Worm (Caenorhabditis elegans): ENCODE data around the gene C18H7.12.

C18H7.12 gene

DNA sequence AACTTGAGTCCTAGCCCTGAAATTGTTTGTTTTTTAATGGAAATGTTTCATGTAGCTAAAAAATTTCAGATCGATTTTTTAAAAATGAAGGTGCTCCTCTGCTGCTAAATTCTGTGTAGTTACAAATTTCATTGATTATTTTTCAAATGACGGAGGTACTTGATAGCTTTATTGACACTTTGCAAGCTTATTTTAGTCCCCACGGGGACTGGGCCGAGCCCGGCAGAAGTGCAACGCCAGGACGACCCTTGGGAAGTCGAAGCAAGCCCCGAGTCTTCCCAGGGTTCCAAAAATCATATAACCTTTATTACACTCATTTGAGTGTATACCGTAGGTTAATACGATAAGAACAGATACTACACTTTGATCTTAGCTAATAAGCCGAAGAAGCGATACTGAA is 36.2 kb upstream of the C18H7.12 start:
- TF ChIP-seq rnt-1 (tag; optimal IDR thresholded peaks at IDR 0.05), result no peak
- TF ChIP-seq lin-39 (tag; optimal IDR thresholded peaks at IDR 0.05), result no peak
- no peak for TF ChIP-seq unc-62 (GFP tag; optimal IDR thresholded peaks at IDR 0.05)
- no peak for TF ChIP-seq nhr-19 (GFP tag; conservative IDR thresholded peaks at IDR 0.05)
- no peak for TF ChIP-seq aha-1 (tag; optimal IDR thresholded peaks at IDR 0.05)
- no peak for TF ChIP-seq dsc-1 (tag; optimal IDR thresholded peaks at IDR 0.05)
- TF ChIP-seq ces-1 (GFP tag; optimal IDR thresholded peaks at IDR 0.05), result no peak
- no peak for TF ChIP-seq C16A3.4 (tag; optimal IDR thresholded peaks at IDR 0.05)
- TF ChIP-seq elt-2 (tag; optimal IDR thresholded peaks at IDR 0.05), result no peak
- TF ChIP-seq nhr-71 (tag; optimal IDR thresholded peaks at IDR 0.05), result no peak
- no peak for TF ChIP-seq ceh-82 (tag; optimal IDR thresholded peaks at IDR 0.05)
- no peak for TF ChIP-seq mdl-1 (tag; optimal IDR thresholded peaks at IDR 0.05)
- TF ChIP-seq fos-1 (tag; optimal IDR thresholded peaks at IDR 0.05), result no peak
- no peak for TF ChIP-seq lsy-2 (tag; optimal IDR thresholded peaks at IDR 0.05)
- no peak for TF ChIP-seq fkh-8 (tag; optimal IDR thresholded peaks at IDR 0.05)

DNA sequence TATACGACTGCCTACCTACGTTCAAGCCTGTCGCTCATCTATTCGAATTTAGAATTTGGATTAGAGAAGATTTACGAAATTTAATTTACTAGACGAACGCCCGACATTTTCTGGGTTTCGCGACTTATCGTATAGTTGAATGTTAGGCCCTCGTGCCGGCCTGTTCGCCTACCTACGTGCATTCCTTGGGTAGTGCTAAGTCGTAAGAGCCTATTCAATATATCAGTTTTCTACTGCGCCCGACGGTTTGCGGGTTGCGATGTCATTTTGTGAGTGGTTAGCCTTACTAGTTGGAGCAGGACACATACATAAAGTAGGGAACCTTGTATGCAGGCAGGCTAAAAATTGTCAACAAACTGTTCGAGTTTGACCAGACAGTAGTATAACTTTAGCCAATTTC is 35.4 kb upstream of the C18H7.12 start:
- no peak for TF ChIP-seq tbx-2 (tag; optimal IDR thresholded peaks at IDR 0.05)
- TF ChIP-seq lin-39 (tag; optimal IDR thresholded peaks at IDR 0.05), result no peak
- TF ChIP-seq unc-62 (GFP tag; optimal IDR thresholded peaks at IDR 0.05), result no peak
- TF ChIP-seq unc-30 (tag; optimal IDR thresholded peaks at IDR 0.05), result no peak
- TF ChIP-seq ceh-63 (GFP tag; optimal IDR thresholded peaks at IDR 0.05), result no peak
- TF ChIP-seq egl-13 (tag; optimal IDR thresholded peaks at IDR 0.05), result no peak

DNA sequence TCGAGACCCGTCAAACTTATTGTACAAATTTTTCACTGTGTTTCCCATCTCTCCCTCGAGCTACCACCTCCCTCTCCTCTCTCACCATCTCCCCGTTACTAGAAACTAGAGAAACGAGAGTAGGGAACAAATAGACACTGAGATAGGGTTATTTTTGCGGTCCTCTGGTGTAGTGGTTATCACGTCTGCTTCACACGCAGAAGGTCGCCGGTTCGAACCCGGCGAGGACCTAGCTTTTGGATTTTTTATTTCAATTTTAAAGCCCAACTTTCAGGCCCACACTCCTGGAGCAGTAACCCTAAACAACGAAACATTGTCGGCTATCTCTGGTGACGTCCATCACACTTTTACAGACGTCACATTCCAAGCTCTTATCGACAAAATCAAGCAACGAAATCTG is 32.7 kb upstream of the C18H7.12 start:
- no peak for TF ChIP-seq aha-1 (tag; optimal IDR thresholded peaks at IDR 0.05)
- no peak for TF ChIP-seq ztf-11 (tag; optimal IDR thresholded peaks at IDR 0.05)
- TF ChIP-seq ama-1 (optimal IDR thresholded peaks at IDR 0.05), result no peak
- no peak for TF ChIP-seq skn-1 (tag; optimal IDR thresholded peaks at IDR 0.05)
- no peak for TF ChIP-seq unc-86 (tag; optimal IDR thresholded peaks at IDR 0.05)
- no peak for TF ChIP-seq unc-62 (GFP tag; optimal IDR thresholded peaks at IDR 0.05)
- TF ChIP-seq rnt-1 (tag; optimal IDR thresholded peaks at IDR 0.05), result peak; percentile 83
- peak; percentile 75 for TF ChIP-seq fkh-8 (tag; optimal IDR thresholded peaks at IDR 0.05)
- no peak for TF ChIP-seq mef-2 (tag; optimal IDR thresholded peaks at IDR 0.05)
- no peak for TF ChIP-seq hlh-4 (tag; optimal IDR thresholded peaks at IDR 0.05)
- no peak for TF ChIP-seq unc-98 (GFP tag; IDR thresholded peaks at IDR 0.05)
- peak; percentile 17 for TF ChIP-seq isw-1 (GFP tag; IDR thresholded peaks at IDR 0.05)
- peak; percentile 66 for TF ChIP-seq nhr-71 (tag; optimal IDR thresholded peaks at IDR 0.05)
- no peak for TF ChIP-seq alr-1 (tag; optimal IDR thresholded peaks at IDR 0.05; ENCODE audit: borderline replicate concordance)
- TF ChIP-seq fkh-10 (GFP tag; optimal IDR thresholded peaks at IDR 0.05), result peak; percentile 32
- TF ChIP-seq sup-37 (GFP tag; optimal IDR thresholded peaks at IDR 0.05), result no peak
- no peak for TF ChIP-seq ztf-4 (tag; optimal IDR thresholded peaks at IDR 0.05)
- TF ChIP-seq C16A3.4 (tag; optimal IDR thresholded peaks at IDR 0.05), result peak; percentile 71
- TF ChIP-seq nhr-77 (tag; optimal IDR thresholded peaks at IDR 0.05), result peak; percentile 56
- peak; percentile 2 for TF ChIP-seq F16B12.6 (tag; optimal IDR thresholded peaks at IDR 0.05)
- no peak for TF ChIP-seq nhr-84 (tag; optimal IDR thresholded peaks at IDR 0.05)
- TF ChIP-seq ets-5 (GFP tag; IDR thresholded peaks at IDR 0.05), result no peak
- peak; percentile 36 for TF ChIP-seq lin-13 (GFP tag; optimal IDR thresholded peaks at IDR 0.05)
- no peak for TF ChIP-seq egl-13 (tag; optimal IDR thresholded peaks at IDR 0.05)
- no peak for TF ChIP-seq vab-15 (tag; optimal IDR thresholded peaks at IDR 0.05)
- no peak for TF ChIP-seq hlh-17 (GFP tag; optimal IDR thresholded peaks at IDR 0.05; ENCODE audit: borderline replicate concordance)
- TF ChIP-seq snpc-4 (tag; optimal IDR thresholded peaks at IDR 0.05), result peak; percentile 27
- no peak for TF ChIP-seq mab-9 (GFP tag; IDR thresholded peaks at IDR 0.05)
- peak in 1 of 6 experiments; percentile 12 for TF ChIP-seq elt-3 (tag; optimal IDR thresholded peaks at IDR 0.05)
- no peak for TF ChIP-seq unc-30 (tag; optimal IDR thresholded peaks at IDR 0.05)
- TF ChIP-seq elt-2 (tag; optimal IDR thresholded peaks at IDR 0.05), result peak; percentile 9
- no peak for TF ChIP-seq C04F5.9 (tag; optimal IDR thresholded peaks at IDR 0.05)
- no peak for TF ChIP-seq nhr-237 (tag; optimal IDR thresholded peaks at IDR 0.05)
- no peak for TF ChIP-seq nhr-11 (tag; optimal IDR thresholded peaks at IDR 0.05)
- no peak for TF ChIP-seq nhr-12 (tag; optimal IDR thresholded peaks at IDR 0.05)
- TF ChIP-seq pax-3 (tag; optimal IDR thresholded peaks at IDR 0.05), result peak; percentile 13
- TF ChIP-seq nhr-90 (tag; optimal IDR thresholded peaks at IDR 0.05; ENCODE audit: poor library complexity), result peak; percentile 24
- TF ChIP-seq sptf-1 (tag; optimal IDR thresholded peaks at IDR 0.05), result no peak
- TF ChIP-seq C34B4.2 (tag; optimal IDR thresholded peaks at IDR 0.05), result no peak
